Fruit fly (Drosophila melanogaster): Measurements from ENCODE around the gene CG15576.

CG15576 gene

dm6 chrX:4202235-4202794 is 50.3 kb downstream of the CG15576 start (continued):
- TF ChIP-seq CG12236 (GFP tag; optimal IDR thresholded peaks at IDR 0.05) (peak; percentile 24), CG7745 (tag; optimal IDR thresholded peaks at IDR 0.05) (peak; percentile 63), scrt (GFP tag; optimal IDR thresholded peaks at IDR 0.05) (peak; percentile 54), CG11398 (GFP tag; optimal IDR thresholded peaks at IDR 0.05) (no peak), BEAF-32 (GFP tag; optimal IDR thresholded peaks at IDR 0.05) (no peak), Camta (GFP tag; optimal IDR thresholded peaks at IDR 0.05) (peak; percentile 40), CG34224 (GFP tag; IDR thresholded peaks at IDR 0.05; ENCODE audit: partially characterized antibody) (no peak), CG7271 (tag; optimal IDR thresholded peaks at IDR 0.05) (peak; percentile 65), tup (GFP tag; optimal IDR thresholded peaks at IDR 0.05) (peak; percentile 41), Hsf (GFP tag; optimal IDR thresholded peaks at IDR 0.05) (no peak), CG7928 (GFP tag; optimal IDR thresholded peaks at IDR 0.05) (peak; percentile 4), pan (optimal IDR thresholded peaks at IDR 0.05) (no peak), pan (GFP tag; optimal IDR thresholded peaks at IDR 0.05 in 1 of 2, IDR thresholded peaks at IDR 0.05 in 1 of 2) (no peak), CG10543 (GFP tag; optimal IDR thresholded peaks at IDR 0.05) (peak; percentile 43), mld (GFP tag; IDR thresholded peaks at IDR 0.05; ENCODE audit: partially characterized antibody) (no peak), h (optimal IDR thresholded peaks at IDR 0.05) (no peak), ken (GFP tag; IDR thresholded peaks at IDR 0.05) (no peak), Aef1 (GFP tag; IDR thresholded peaks at IDR 0.05) (no peak), fru (optimal IDR thresholded peaks at IDR 0.05) (no peak), vnd (GFP tag; IDR thresholded peaks at IDR 0.05; ENCODE audit: partially characterized antibody) (no peak), slp2 (GFP tag; optimal IDR thresholded peaks at IDR 0.05) (no peak), CG3407 (GFP tag; optimal IDR thresholded peaks at IDR 0.05) (peak; percentile 57), vvl (GFP tag; IDR thresholded peaks at IDR 0.05) (no peak), pb (GFP tag; optimal IDR thresholded peaks at IDR 0.05) (no peak), Bgb (GFP tag; IDR thresholded peaks at IDR 0.05; ENCODE audit: partially characterized antibody) (no peak), CG5245 (GFP tag; optimal IDR thresholded peaks at IDR 0.05) (no peak), Meics (GFP tag; optimal IDR thresholded peaks at IDR 0.05) (peak; percentile 48), TFAM (GFP tag; optimal IDR thresholded peaks at IDR 0.05) (no peak), CG32772 (GFP tag; IDR thresholded peaks at IDR 0.05) (no peak), hkb (optimal IDR thresholded peaks at IDR 0.05) (no peak), hkb (GFP tag; IDR thresholded peaks at IDR 0.05) (peak; percentile 51; the same call in 1 of the 2 replicates), corto (GFP tag; optimal IDR thresholded peaks at IDR 0.05) (no peak), mam (GFP tag; optimal IDR thresholded peaks at IDR 0.05) (no peak), bcd (GFP tag; optimal IDR thresholded peaks at IDR 0.05) (no peak), Lim3 (GFP tag; IDR thresholded peaks at IDR 0.05) (no peak), klu (GFP tag; IDR thresholded peaks at IDR 0.05) (no peak), zfh1 (GFP tag; IDR thresholded peaks at IDR 0.05) (0 out of 3 replicates have a peak, but pooled peaks have one; percentile 36), CG13775 (GFP tag; optimal IDR thresholded peaks at IDR 0.05) (no peak), CG13624 (GFP tag; optimal IDR thresholded peaks at IDR 0.05) (no peak), Hr51 (GFP tag; optimal IDR thresholded peaks at IDR 0.05) (peak; percentile 15 to 25), Myb (GFP tag; optimal IDR thresholded peaks at IDR 0.05) (no peak), dysf (GFP tag; IDR thresholded peaks at IDR 0.05) (no peak), CG6765 (GFP tag; optimal IDR thresholded peaks at IDR 0.05) (peak; percentile 14), CG3163 (GFP tag; optimal IDR thresholded peaks at IDR 0.05) (no peak), CG7372 (GFP tag; IDR thresholded peaks at IDR 0.05) (no peak), insv (GFP tag; optimal IDR thresholded peaks at IDR 0.05) (no peak), CG16815 (GFP tag; optimal IDR thresholded peaks at IDR 0.05) (no peak), CG32767 (GFP tag; IDR thresholded peaks at IDR 0.05) (no peak), CG31365 (tag; optimal IDR thresholded peaks at IDR 0.05) (peak; percentile 38), CG1602 (GFP tag; optimal IDR thresholded peaks at IDR 0.05) (no peak), CG11247 (GFP tag; IDR thresholded peaks at IDR 0.05) (no peak), CG6813 (GFP tag; optimal IDR thresholded peaks at IDR 0.05) (peak; percentile 84)
